Worm (Caenorhabditis elegans) whole organism, mixed stage, embryonic: ENCODE results near the gene dpy-18.

Experiments used
- elt-3 ChIP-seq: fragments of 150-350 bp; optimal IDR thresholded peaks from 2 replicates; lab custom pipeline; 2014; ENCODE audit warnings: missing biosample characterization, missing genetic modification characterization
- nhr-237 ChIP-seq: fragments of 150-350 bp; optimal IDR thresholded peaks from 2 replicates; lab custom pipeline; 2014; ENCODE audit warnings: missing biosample characterization, missing genetic modification characterization
- sem-2 ChIP-seq: fragments of 200-800 bp; sonication (Bioruptor generic); optimal IDR thresholded peaks from 2 replicates; lab custom pipeline; 2018; ENCODE audit warnings: mild to moderate bottlenecking, missing genetic modification characterization, missing compliant biosample characterization
- snpc-4 ChIP-seq: fragments of 150-350 bp; optimal IDR thresholded peaks from 2 replicates; lab custom pipeline; 2014; ENCODE audit warnings: missing biosample characterization, missing genetic modification characterization
- unc-62 ChIP-seq: fragments of 150-350 bp; optimal IDR thresholded peaks from 2 replicates; lab custom pipeline; 2014; ENCODE audit warnings: missing biosample characterization, missing genetic modification reagents, missing genetic modification characterization

DNA sequence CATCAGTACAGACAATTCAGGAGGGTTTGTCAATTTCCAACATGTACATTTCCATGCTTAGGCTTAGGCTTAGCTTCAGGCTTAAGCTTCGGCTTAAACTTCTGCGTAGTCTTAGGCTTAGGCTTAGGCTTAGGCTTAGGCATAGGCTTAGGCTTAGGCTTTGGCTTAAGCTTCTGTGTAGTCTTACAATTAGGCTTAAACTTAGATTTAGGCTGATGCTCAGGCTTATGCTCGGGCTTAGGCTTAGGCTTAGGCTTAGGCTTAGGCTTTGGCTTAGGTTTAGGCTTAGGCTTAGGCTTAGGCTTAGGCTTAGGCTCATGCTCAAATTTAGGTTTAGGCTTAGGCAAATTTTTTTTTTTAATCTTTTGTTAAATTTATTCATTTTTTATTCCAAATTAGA is 47.0 kb upstream of the dpy-18 start:
- no peak for TF ChIP-seq unc-62 (GFP tag; lab: Kevin White, UChicago)
- TF ChIP-seq elt-3 (tag; lab: Kevin White, UChicago), result no peak
- no peak for TF ChIP-seq nhr-237 (tag; lab: Kevin White, UChicago)
- no peak for TF ChIP-seq snpc-4 (tag; lab: Kevin White, UChicago)
- no peak for TF ChIP-seq sem-2 (GFP tag; lab: Kevin White, UChicago)
